Worm (Caenorhabditis elegans): Measurements from ENCODE around the gene C03A3.3.
A peak's percentile ranks its signal among the peaks of the same experiment; 100 is the strongest.

DNA sequence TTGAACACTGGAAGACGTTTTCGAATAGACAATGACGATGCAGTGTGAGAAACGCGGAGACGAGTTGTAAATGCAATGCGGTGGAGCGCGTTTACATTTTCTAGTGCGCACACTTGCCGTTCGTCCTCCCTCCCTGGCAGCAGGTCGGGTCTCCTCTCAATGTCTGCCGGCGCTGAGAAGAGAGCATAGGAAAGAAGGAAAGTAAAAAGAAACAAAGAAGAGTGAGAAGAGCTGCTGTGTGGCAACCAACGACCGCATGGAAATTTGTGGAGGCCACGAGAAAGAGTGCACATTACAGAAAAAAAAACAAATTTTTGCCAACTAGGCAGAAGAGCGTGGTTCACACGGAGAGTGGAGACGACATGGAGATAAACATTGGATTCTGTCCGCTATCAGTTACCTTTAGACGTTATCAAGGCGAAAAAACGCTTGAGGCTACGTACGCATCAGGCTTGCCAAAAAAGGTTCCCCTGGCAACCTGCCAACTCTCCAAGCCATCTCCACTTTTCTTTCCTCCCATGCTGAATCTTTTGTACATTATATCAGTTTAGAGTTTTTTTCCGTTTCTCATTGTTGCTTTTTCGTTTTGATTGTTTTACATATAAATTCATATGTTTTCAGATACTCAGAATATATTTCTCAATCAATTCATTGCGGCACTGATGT, 30.9 kb upstream of the C03A3.3 start, which contains the start of the genes snrp-40.1 and F08G12.3:
- TF ChIP-seq nhr-80 (tag; optimal IDR thresholded peaks at IDR 0.05) (peak; percentile 98), unc-62 (GFP tag; optimal IDR thresholded peaks at IDR 0.05) (no peak), zim-3 (tag; optimal IDR thresholded peaks at IDR 0.05) (no peak), ztf-22 (GFP tag; optimal IDR thresholded peaks at IDR 0.05) (no peak), mcd-1 (GFP tag; IDR thresholded peaks at IDR 0.05) (peak; percentile 91), snpc-4 (GFP tag; optimal IDR thresholded peaks at IDR 0.05) (no peak), snpc-4 (tag; optimal IDR thresholded peaks at IDR 0.05) (peak in 3 of 4 experiments; percentile 62 to 82 (median 69)), hlh-12 (tag; optimal IDR thresholded peaks at IDR 0.05) (no peak)
